Worm (Caenorhabditis elegans) whole organism, young adult: ENCODE results near the gene spig-5.

Experiments used
- B0261.1 ChIP-seq: sonication (generic microtip); optimal IDR thresholded peaks from 2 replicates; lab custom pipeline; 2016; ENCODE audit warnings: mild to moderate bottlenecking, missing genetic modification characterization, moderate library complexity, missing compliant biosample characterization
- B0336.3 ChIP-seq: fragments of 200-800 bp; sonication (Bioruptor generic); IDR thresholded peaks from 2 replicates; pipeline ENCODE4 v1.3.6; 2022; ENCODE audit warnings: missing genetic modification characterization, missing compliant biosample characterization
- C06A6.2 ChIP-seq: fragments of 200-800 bp; sonication (Bioruptor generic); conservative IDR thresholded peaks from 2 replicates; pipeline ENCODE4 v1.3.6; 2022; ENCODE audit warnings: missing genetic modification characterization, missing compliant biosample characterization
- C17E4.6 ChIP-seq: fragments of 200-800 bp; sonication (Bioruptor generic); IDR thresholded peaks from 2 replicates; pipeline ENCODE4 v1.3.6; 2022; ENCODE audit warnings: missing genetic modification reagents, missing genetic modification characterization, missing compliant biosample characterization
- D2030.7 ChIP-seq: fragments of 200-800 bp; sonication (Bioruptor generic); IDR thresholded peaks from 2 replicates; pipeline ENCODE4 v1.3.6; 2022; ENCODE audit warnings: missing genetic modification reagents, missing genetic modification characterization, missing compliant biosample characterization
- F23B12.7 ChIP-seq: sonication (generic microtip); optimal IDR thresholded peaks from 2 replicates; lab custom pipeline; 2017; ENCODE audit warnings: missing genetic modification characterization, mild to moderate bottlenecking, missing compliant biosample characterization, antibody characterized with exemption, moderate library complexity; ENCODE audit not compliant: insufficient read depth
- F33H1.4 ChIP-seq: fragments of 200-800 bp; sonication (Bioruptor generic); IDR thresholded peaks from 2 replicates; pipeline ENCODE4 v1.3.6; 2022; ENCODE audit warnings: missing genetic modification reagents, missing genetic modification characterization, missing compliant biosample characterization
- F39B2.1 ChIP-seq: fragments of 200-800 bp; sonication (Bioruptor generic); IDR thresholded peaks from 2 replicates; pipeline ENCODE4 v1.3.6; 2022; ENCODE audit warnings: missing genetic modification reagents, missing genetic modification characterization, missing compliant biosample characterization
- F49E8.2 ChIP-seq: sonication (generic microtip); optimal IDR thresholded peaks from 3 replicates; lab custom pipeline; 2017; ENCODE audit warnings: missing genetic modification characterization, mild to moderate bottlenecking, missing compliant biosample characterization, antibody characterized with exemption, moderate library complexity; ENCODE audit not compliant: insufficient read depth
- F55B11.4 ChIP-seq: sonication (generic microtip); optimal IDR thresholded peaks from 2 replicates; lab custom pipeline; 2016; ENCODE audit warnings: missing compliant biosample characterization, missing genetic modification characterization, borderline replicate concordance; ENCODE audit not compliant: insufficient read depth
- T07F8.4 ChIP-seq: sonication (generic microtip); optimal IDR thresholded peaks from 2 replicates; lab custom pipeline; 2016; ENCODE audit warnings: mild to moderate bottlenecking, missing genetic modification characterization, moderate library complexity, missing compliant biosample characterization
- T26A5.8 ChIP-seq: sonication (generic microtip); optimal IDR thresholded peaks from 2 replicates; lab custom pipeline; 2016; ENCODE audit warnings: missing genetic modification characterization, missing compliant biosample characterization
- Y53G8AR.9 ChIP-seq: fragments of 200-800 bp; sonication (Bioruptor generic); conservative IDR thresholded peaks from 2 replicates; pipeline ENCODE4 v1.3.6; 2022; ENCODE audit warnings: missing genetic modification reagents, missing genetic modification characterization, missing compliant biosample characterization
- Y56A3A.18 ChIP-seq: fragments of 200-800 bp; sonication (Bioruptor generic); IDR thresholded peaks from 2 replicates; pipeline ENCODE4 v1.3.6; 2022; ENCODE audit warnings: missing genetic modification reagents, missing genetic modification characterization, missing compliant biosample characterization
- Y95B8A.8 ChIP-seq: fragments of 200-800 bp; sonication (Bioruptor generic); IDR thresholded peaks from 2 replicates; pipeline ENCODE4 v1.3.6; 2022; ENCODE audit warnings: missing genetic modification reagents, missing genetic modification characterization, missing compliant biosample characterization
- ama-1 ChIP-seq, 3 experiments: fragments of 150-350 bp in 1 of 3; sonication (generic microtip) in 2 of 3; optimal IDR thresholded peaks; 2 replicates each; lab custom pipeline; 2014 to 2018; ENCODE audit warnings: missing biosample characterization in 2 of 3, missing genetic modification characterization in 2 of 3, missing genetic modification reagents in 2 of 3
- aptf-2 ChIP-seq: fragments of 200-800 bp; sonication (Bioruptor generic); conservative IDR thresholded peaks from 2 replicates; pipeline ENCODE4 v1.3.6; 2022; ENCODE audit warnings: missing genetic modification reagents, missing genetic modification characterization, missing compliant biosample characterization
- athp-1 ChIP-seq: sonication (generic microtip); optimal IDR thresholded peaks from 2 replicates; lab custom pipeline; 2017; ENCODE audit warnings: mild to moderate bottlenecking, missing genetic modification characterization, missing compliant biosample characterization
- attf-3 ChIP-seq: fragments of 200-800 bp; sonication (Bioruptor generic); conservative IDR thresholded peaks from 2 replicates; pipeline ENCODE4 v1.3.6; 2022; ENCODE audit warnings: missing genetic modification reagents, missing genetic modification characterization, missing compliant biosample characterization
- bed-2 ChIP-seq: fragments of 200-800 bp; sonication (Bioruptor generic); IDR thresholded peaks from 2 replicates; pipeline ENCODE4 v1.3.6; 2022; ENCODE audit warnings: missing genetic modification reagents, missing genetic modification characterization, missing compliant biosample characterization
- ceh-100 ChIP-seq: fragments of 200-800 bp; sonication (Bioruptor generic); IDR thresholded peaks from 2 replicates; pipeline ENCODE4 v1.3.6; 2022; ENCODE audit warnings: missing genetic modification reagents, missing genetic modification characterization, missing compliant biosample characterization
- ceh-40 ChIP-seq: fragments of 200-800 bp; sonication (Bioruptor generic); IDR thresholded peaks from 2 replicates; pipeline ENCODE4 v1.3.6; 2022; ENCODE audit warnings: missing genetic modification characterization, missing compliant biosample characterization
- ceh-91 ChIP-seq: fragments of 200-800 bp; sonication (Bioruptor generic); IDR thresholded peaks from 2 replicates; pipeline ENCODE4 v1.3.6; 2022; ENCODE audit warnings: missing genetic modification reagents, missing genetic modification characterization, missing compliant biosample characterization
- die-1 ChIP-seq: sonication (generic microtip); optimal IDR thresholded peaks from 2 replicates; lab custom pipeline; 2016; ENCODE audit warnings: missing genotype, mild to moderate bottlenecking, missing genetic modification characterization, missing compliant biosample characterization
- dox-1 ChIP-seq: fragments of 200-800 bp; sonication (Bioruptor generic); IDR thresholded peaks from 2 replicates; pipeline ENCODE4 v1.3.6; 2022; ENCODE audit warnings: missing genetic modification reagents, missing genetic modification characterization, missing compliant biosample characterization
- dpl-1 ChIP-seq: fragments of 150-350 bp; optimal IDR thresholded peaks from 2 replicates; lab custom pipeline; 2014; ENCODE audit warnings: missing biosample characterization, missing genetic modification reagents, missing genetic modification characterization
- egrh-3 ChIP-seq: fragments of 200-800 bp; sonication (Bioruptor generic); IDR thresholded peaks from 2 replicates; pipeline ENCODE4 v1.3.6; 2022; ENCODE audit warnings: missing genetic modification reagents, missing genetic modification characterization, missing compliant biosample characterization
- fkh-3 ChIP-seq: sonication (generic microtip); optimal IDR thresholded peaks from 2 replicates; lab custom pipeline; 2016; ENCODE audit warnings: mild to moderate bottlenecking, missing genetic modification characterization, missing compliant biosample characterization
- him-1 ChIP-seq: sonication (generic microtip); optimal IDR thresholded peaks from 2 replicates; lab custom pipeline; 2016; ENCODE audit warnings: missing genotype, missing genetic modification reagents, missing genetic modification characterization, missing compliant biosample characterization
- hlh-26 ChIP-seq: fragments of 200-800 bp; sonication (Bioruptor generic); conservative IDR thresholded peaks from 2 replicates; pipeline ENCODE4 v1.3.6; 2022; ENCODE audit warnings: missing genetic modification reagents, missing genetic modification characterization, missing compliant biosample characterization
- hmg-1.2 ChIP-seq: fragments of 200-800 bp; sonication (Bioruptor generic); IDR thresholded peaks from 2 replicates; pipeline ENCODE4 v1.3.6; 2022; ENCODE audit warnings: missing genetic modification reagents, missing genetic modification characterization, missing compliant biosample characterization
- lin-54 ChIP-seq: fragments of 200-800 bp; sonication (Bioruptor generic); optimal IDR thresholded peaks from 2 replicates; lab custom pipeline; 2018; ENCODE audit warnings: mild to moderate bottlenecking, missing genetic modification characterization, missing compliant biosample characterization
- madf-6 ChIP-seq: fragments of 200-800 bp; sonication (Bioruptor generic); IDR thresholded peaks from 2 replicates; pipeline ENCODE4 v1.3.6; 2022; ENCODE audit warnings: missing genetic modification reagents, missing genetic modification characterization, missing compliant biosample characterization
- madf-8 ChIP-seq: fragments of 200-800 bp; sonication (Bioruptor generic); conservative IDR thresholded peaks from 2 replicates; pipeline ENCODE4 v1.3.6; 2022; ENCODE audit warnings: missing genetic modification reagents, missing genetic modification characterization, missing compliant biosample characterization
- nfya-1 ChIP-seq: sonication (generic microtip); optimal IDR thresholded peaks from 2 replicates; lab custom pipeline; 2017; ENCODE audit warnings: antibody characterized with exemption, missing compliant biosample characterization, missing genetic modification characterization, borderline replicate concordance; ENCODE audit not compliant: insufficient read depth
- nfya-2 ChIP-seq: fragments of 200-800 bp; sonication (Bioruptor generic); IDR thresholded peaks from 2 replicates; pipeline ENCODE4 v1.3.6; 2022; ENCODE audit warnings: missing genetic modification reagents, missing genetic modification characterization, missing compliant biosample characterization
- nhr-27 ChIP-seq: fragments of 200-800 bp; sonication (Bioruptor generic); optimal IDR thresholded peaks from 2 replicates; lab custom pipeline; 2018; ENCODE audit warnings: mild to moderate bottlenecking, missing genetic modification characterization, moderate library complexity, missing compliant biosample characterization
- rcor-1 ChIP-seq: fragments of 200-800 bp; sonication (Bioruptor generic); IDR thresholded peaks from 2 replicates; pipeline ENCODE4 v1.3.6; 2022; ENCODE audit warnings: missing genetic modification reagents, missing genetic modification characterization, missing compliant biosample characterization
- snpc-3.4 ChIP-seq: sonication (generic microtip); optimal IDR thresholded peaks from 2 replicates; lab custom pipeline; 2017; ENCODE audit warnings: missing genetic modification characterization, mild to moderate bottlenecking, missing compliant biosample characterization, antibody characterized with exemption, moderate library complexity, missing genotype, missing genetic modification reagents
- snpc-4 ChIP-seq, 5 experiments: fragments of 150-350 bp in 1 of 5; sonication (generic microtip) in 4 of 5; optimal IDR thresholded peaks; 2 replicates each; lab custom pipeline; 2014 to 2018; ENCODE audit warnings: missing genetic modification characterization in 5 of 5, missing biosample characterization in 3 of 5, antibody characterized with exemption in 2 of 5, mild to moderate bottlenecking in 2 of 5, missing compliant biosample characterization in 2 of 5, missing genotype in 2 of 5, moderate library complexity in 2 of 5, missing genetic modification reagents in 1 of 5
- tbp1 ChIP-seq: fragments of 200-800 bp; sonication (Bioruptor generic); optimal IDR thresholded peaks from 2 replicates; lab custom pipeline; 2018; ENCODE audit warnings: mild to moderate bottlenecking, missing genetic modification characterization, missing compliant biosample characterization
- tbx-9 ChIP-seq: sonication (generic microtip); optimal IDR thresholded peaks from 2 replicates; lab custom pipeline; 2016; ENCODE audit warnings: borderline replicate concordance, missing genetic modification characterization, inconsistent platforms, missing compliant biosample characterization
- tlf-1 ChIP-seq: fragments of 200-800 bp; sonication (Bioruptor generic); optimal IDR thresholded peaks from 2 replicates; lab custom pipeline; 2018; ENCODE audit warnings: mild to moderate bottlenecking, missing genetic modification characterization, missing compliant biosample characterization
- xnd-1 ChIP-seq: sonication (generic microtip); optimal IDR thresholded peaks from 2 replicates; lab custom pipeline; 2016; ENCODE audit warnings: missing genotype, missing genetic modification reagents, missing genetic modification characterization, missing compliant biosample characterization
- ztf-22 ChIP-seq: fragments of 200-800 bp; sonication (Bioruptor generic); optimal IDR thresholded peaks from 2 replicates; lab custom pipeline; 2018; ENCODE audit warnings: mild to moderate bottlenecking, missing genetic modification characterization, moderate library complexity, missing compliant biosample characterization
- ztf-25 ChIP-seq: fragments of 200-800 bp; sonication (Bioruptor generic); IDR thresholded peaks from 2 replicates; pipeline ENCODE4 v1.3.6; 2022; ENCODE audit warnings: missing genetic modification reagents, missing genetic modification characterization, missing compliant biosample characterization

Gene spig-5

ce11 chrV:14267326-14267942, 40.8 kb upstream of the spig-5 start (continued):
- TF ChIP-seq die-1 (tag; lab: Kevin White, UChicago) (peak; percentile 4), dpl-1 (GFP tag; lab: Kevin White, UChicago) (no peak), rcor-1 (GFP tag; lab: Robert Waterston, UW) (peak; percentile 76), ceh-40 (GFP tag; lab: Robert Waterston, UW) (no peak), madf-6 (GFP tag; lab: Robert Waterston, UW) (peak; percentile 72), him-1 (tag; lab: Kevin White, UChicago) (peak; percentile 90), Y95B8A.8 (GFP tag; lab: Robert Waterston, UW) (no peak), C17E4.6 (no peak), aptf-2 (GFP tag; lab: Robert Waterston, UW) (0 out of 2 replicates have a peak, but pooled peaks have one; percentile 31), F49E8.2 (tag; lab: Kevin White, UChicago) (peak; percentile 23), bed-2 (GFP tag; lab: Robert Waterston, UW) (no peak), lin-54 (GFP tag; lab: Kevin White, UChicago) (no peak), Y53G8AR.9 (no peak), T07F8.4 (tag; lab: Kevin White, UChicago) (no peak), ztf-25 (GFP tag; lab: Robert Waterston, UW) (no peak), dox-1 (GFP tag; lab: Robert Waterston, UW) (no peak; the same call in 1 of the 2 replicates), F39B2.1 (GFP tag; lab: Robert Waterston, UW) (no peak), nfya-2 (no peak), Y56A3A.18 (GFP tag; lab: Robert Waterston, UW) (no peak), egrh-3 (GFP tag; lab: Robert Waterston, UW) (no peak), fkh-3 (tag; lab: Kevin White, UChicago) (no peak), F33H1.4 (GFP tag; lab: Robert Waterston, UW) (peak; percentile 38; the same call in 1 of the 2 replicates), T26A5.8 (tag; lab: Kevin White, UChicago) (no peak), nhr-27 (no peak), tbp1 (GFP tag; lab: Kevin White, UChicago) (peak; percentile 23), nfya-1 (tag; lab: Kevin White, UChicago) (no peak), hlh-26 (GFP tag; lab: Robert Waterston, UW) (no peak), snpc-4 (GFP tag; optimal IDR thresholded peaks at IDR 0.05; lab: Kevin White, UChicago) (peak; percentile 92), snpc-4 (tag; optimal IDR thresholded peaks at IDR 0.05; lab: Kevin White, UChicago) (peak; percentile 82 to 96 (median 93)), tbx-9 (tag; lab: Kevin White, UChicago) (no peak), ztf-22 (GFP tag; lab: Kevin White, UChicago) (no peak), F23B12.7 (tag; lab: Kevin White, UChicago) (no peak), xnd-1 (peak; percentile 11), athp-1 (tag; lab: Kevin White, UChicago) (no peak), ama-1 (optimal IDR thresholded peaks at IDR 0.05; lab: Kevin White, UChicago) (no peak), ama-1 (GFP tag; optimal IDR thresholded peaks at IDR 0.05; lab: Kevin White, UChicago) (no peak), tlf-1 (GFP tag; lab: Kevin White, UChicago) (no peak), ceh-100 (GFP tag; lab: Robert Waterston, UW) (peak; percentile 47; the same call in 1 of the 2 replicates), C06A6.2 (GFP tag; lab: Robert Waterston, UW) (no peak), ceh-91 (GFP tag; lab: Robert Waterston, UW) (no peak), F55B11.4 (tag; lab: Kevin White, UChicago) (no peak), B0336.3 (GFP tag; lab: Robert Waterston, UW) (no peak), B0261.1 (no peak), hmg-1.2 (GFP tag; lab: Robert Waterston, UW) (peak; percentile 59; the same call in 1 of the 2 replicates), attf-3 (GFP tag; lab: Robert Waterston, UW) (no peak), madf-8 (0 out of 2 replicates have a peak, but pooled peaks have one; percentile 15), D2030.7 (GFP tag; lab: Robert Waterston, UW) (peak; percentile 81), snpc-3.4 (tag; lab: Kevin White, UChicago) (peak; percentile 79)
